Worm (Caenorhabditis elegans): ENCODE results near the gene srj-55.

- TF ChIP-seq him-1 (tag; optimal IDR thresholded peaks at IDR 0.05): no peak
- TF ChIP-seq dao-5 (tag; optimal IDR thresholded peaks at IDR 0.05): no peak
Observed at ce11 chrV:2888681-2889080, 30.9 kb upstream of the srj-55 start, which contains the start of gene srw-4.

All from whole organism, L4/young adult.